Worm (Caenorhabditis elegans): Measurements from ENCODE around the gene K09F6.9.
A peak's percentile ranks its signal among the peaks of the same experiment; 100 is the strongest.

The K09F6.9 gene

DNA sequence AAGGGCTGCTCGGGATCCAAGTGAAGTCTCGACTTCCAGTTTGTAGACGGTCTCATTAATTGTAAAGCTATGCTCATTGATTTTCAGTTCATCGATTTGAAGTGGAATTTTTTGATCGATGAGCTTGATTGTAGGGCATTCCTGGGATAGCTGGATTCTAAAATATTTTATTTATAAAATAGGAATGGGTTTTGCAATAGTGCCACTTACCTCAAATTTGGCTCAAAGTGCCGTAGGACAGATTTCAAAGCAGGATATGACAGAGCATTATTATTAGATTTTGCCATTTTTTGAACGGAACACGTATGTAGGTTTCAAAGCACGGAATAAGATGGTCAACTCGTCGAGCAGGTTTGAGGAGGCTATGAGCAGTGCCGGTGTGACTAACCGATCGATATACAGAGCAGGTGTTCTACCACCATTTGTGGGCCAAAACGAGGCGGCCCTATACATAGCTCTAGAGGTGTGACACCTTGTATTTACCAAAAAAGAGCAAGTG, 13.4 kb upstream of the K09F6.9 start, which contains the start of gene fbxc-25:
TSS of gene fbxc-25 (minus strand) at position 449 of the 499 bp plus-strand sequence.
- TF ChIP-seq nhr-6 (tag; optimal IDR thresholded peaks at IDR 0.05) (no peak), peb-1 (tag; optimal IDR thresholded peaks at IDR 0.05) (no peak), aly-2 (tag; optimal IDR thresholded peaks at IDR 0.05) (no peak), nhr-11 (tag; optimal IDR thresholded peaks at IDR 0.05) (no peak), ZK546.5 (tag; optimal IDR thresholded peaks at IDR 0.05) (no peak), R02D3.7 (tag; optimal IDR thresholded peaks at IDR 0.05) (no peak), unc-62 (GFP tag; optimal IDR thresholded peaks at IDR 0.05) (no peak), C34F6.9 (tag; optimal IDR thresholded peaks at IDR 0.05) (no peak), fos-1 (tag; optimal IDR thresholded peaks at IDR 0.05) (no peak), snpc-4 (tag; optimal IDR thresholded peaks at IDR 0.05) (no peak), ztf-11 (tag; optimal IDR thresholded peaks at IDR 0.05) (no peak), dmd-4 (tag; optimal IDR thresholded peaks at IDR 0.05) (no peak), ztf-4 (tag; optimal IDR thresholded peaks at IDR 0.05) (no peak), lsy-2 (tag; optimal IDR thresholded peaks at IDR 0.05) (no peak), sem-4 (tag; optimal IDR thresholded peaks at IDR 0.05) (no peak), nhr-10 (tag; optimal IDR thresholded peaks at IDR 0.05) (no peak), nhr-21 (tag; optimal IDR thresholded peaks at IDR 0.05) (no peak), ama-1 (optimal IDR thresholded peaks at IDR 0.05) (no peak), zag-1 (tag; optimal IDR thresholded peaks at IDR 0.05) (no peak)

- no peak for TF ChIP-seq nhr-21 (tag; optimal IDR thresholded peaks at IDR 0.05)
- peak; percentile 74 for TF ChIP-seq fos-1 (tag; optimal IDR thresholded peaks at IDR 0.05)
Observed at ce11 chrII:2292549-2292948, 10.1 kb upstream of the K09F6.9 start.

DNA sequence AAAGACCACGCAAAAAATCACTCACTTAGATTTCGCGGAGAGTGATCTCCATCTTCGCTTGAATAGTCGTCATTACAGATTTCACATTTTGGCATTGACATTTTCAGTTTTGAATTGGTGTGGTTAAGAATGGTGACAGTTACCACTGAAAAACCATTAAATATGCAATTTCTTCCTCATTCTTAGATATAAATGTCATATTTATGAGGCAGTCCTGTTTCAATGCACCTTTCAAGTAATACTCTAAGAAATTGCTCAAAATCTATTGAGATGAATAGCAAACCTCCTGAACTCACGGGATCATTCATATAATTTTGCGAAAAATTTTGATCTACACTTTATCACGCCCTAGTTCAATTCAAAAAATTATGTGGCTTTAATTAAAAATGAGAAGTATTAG, 9.5 kb upstream of the K09F6.9 start, which contains the start of gene K09F6.7:
TSS of gene K09F6.7 (minus strand) at position 101 of the 400 bp plus-strand sequence.
- TF ChIP-seq nhr-12 (tag; optimal IDR thresholded peaks at IDR 0.05) (no peak), lin-11 (tag; optimal IDR thresholded peaks at IDR 0.05) (no peak), ZK546.5 (tag; optimal IDR thresholded peaks at IDR 0.05) (no peak), lin-13 (GFP tag; optimal IDR thresholded peaks at IDR 0.05) (no peak), sma-3 (GFP tag; optimal IDR thresholded peaks at IDR 0.05) (no peak), Y55F3AM.14 (GFP tag; optimal IDR thresholded peaks at IDR 0.05) (no peak), ceh-82 (tag; optimal IDR thresholded peaks at IDR 0.05) (no peak), R02D3.7 (tag; optimal IDR thresholded peaks at IDR 0.05) (no peak), lin-39 (tag; optimal IDR thresholded peaks at IDR 0.05) (no peak), dmd-4 (tag; optimal IDR thresholded peaks at IDR 0.05) (no peak), unc-39 (tag; optimal IDR thresholded peaks at IDR 0.05) (no peak), unc-55 (GFP tag; optimal IDR thresholded peaks at IDR 0.05) (no peak), crh-2 (tag; optimal IDR thresholded peaks at IDR 0.05) (no peak), F13H6.1 (tag; optimal IDR thresholded peaks at IDR 0.05) (no peak), ceh-16 (tag; optimal IDR thresholded peaks at IDR 0.05) (no peak)

- TF ChIP-seq mdl-1 (tag; optimal IDR thresholded peaks at IDR 0.05): no peak
- peak; percentile 2 for TF ChIP-seq mab-5 (tag; optimal IDR thresholded peaks at IDR 0.05)
- TF ChIP-seq gmeb-1 (tag; optimal IDR thresholded peaks at IDR 0.05): no peak
- no peak for TF ChIP-seq nhr-10 (tag; optimal IDR thresholded peaks at IDR 0.05)
- TF ChIP-seq elt-3 (tag; optimal IDR thresholded peaks at IDR 0.05): no peak
- no peak for TF ChIP-seq R02D3.7 (tag; optimal IDR thresholded peaks at IDR 0.05)
- TF ChIP-seq lin-11 (tag; optimal IDR thresholded peaks at IDR 0.05): no peak
- peak in 1 of 2 experiments; percentile 20 for TF ChIP-seq lsy-2 (tag; optimal IDR thresholded peaks at IDR 0.05)
- no peak for TF ChIP-seq aly-2 (tag; optimal IDR thresholded peaks at IDR 0.05)
- TF ChIP-seq nhr-129 (tag; optimal IDR thresholded peaks at IDR 0.05): peak; percentile 18
- TF ChIP-seq C34F6.9 (tag; optimal IDR thresholded peaks at IDR 0.05): no peak
- no peak for TF ChIP-seq peb-1 (tag; optimal IDR thresholded peaks at IDR 0.05)
- TF ChIP-seq unc-55 (GFP tag; optimal IDR thresholded peaks at IDR 0.05): peak; percentile 72
- no peak for TF ChIP-seq Y55F3AM.14 (GFP tag; optimal IDR thresholded peaks at IDR 0.05)
- TF ChIP-seq ztf-11 (tag; optimal IDR thresholded peaks at IDR 0.05): no peak
- peak; percentile 66 for TF ChIP-seq sma-9 (GFP tag; optimal IDR thresholded peaks at IDR 0.05)
- no peak for TF ChIP-seq sma-9 (tag; optimal IDR thresholded peaks at IDR 0.05)
- no peak for TF ChIP-seq nhr-21 (tag; optimal IDR thresholded peaks at IDR 0.05)
- TF ChIP-seq nhr-237 (tag; optimal IDR thresholded peaks at IDR 0.05): no peak
Observed at ce11 chrII:2289441-2289840, 6.9 kb upstream of the K09F6.9 start.
